Fruit fly (Drosophila melanogaster): ENCODE measurements around the gene OdsH.
A peak's percentile ranks its signal among the peaks of the same experiment; 100 is the strongest.

The OdsH gene

DNA sequence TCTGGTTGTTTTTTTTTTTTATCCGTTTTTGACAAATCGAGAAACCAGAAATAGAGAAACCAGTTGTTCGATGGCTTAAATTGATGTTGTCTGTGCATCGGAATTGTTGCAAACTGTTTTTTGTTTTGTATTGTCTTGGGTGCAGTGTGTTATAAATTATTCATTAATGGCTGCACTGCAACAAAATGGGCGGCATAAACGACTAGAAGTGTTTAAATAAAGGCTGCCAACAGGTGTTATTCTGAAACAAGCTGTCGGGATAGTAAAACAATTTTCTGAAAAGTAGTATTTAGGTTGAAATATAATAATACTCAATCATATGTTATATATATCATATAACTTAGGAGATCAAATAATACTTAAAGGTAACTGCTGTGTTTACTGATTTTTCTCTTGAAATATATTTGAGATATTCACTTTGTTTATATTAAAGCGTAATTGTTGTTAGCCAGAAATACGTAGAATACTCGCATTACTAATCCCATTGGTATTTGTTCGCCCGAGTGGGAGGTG lies 45.7 kb downstream of the OdsH start:
- TF ChIP-seq Max (GFP tag; optimal IDR thresholded peaks at IDR 0.05) (no peak), Stat92E (GFP tag; optimal IDR thresholded peaks at IDR 0.05) (no peak), Sox102F (GFP tag; optimal IDR thresholded peaks at IDR 0.05) (peak; percentile 6), Poxn (GFP tag; IDR thresholded peaks at IDR 0.05) (no peak), scrt (GFP tag; optimal IDR thresholded peaks at IDR 0.05) (no peak), vvl (GFP tag; IDR thresholded peaks at IDR 0.05) (peak; percentile 72), CG1529 (GFP tag; optimal IDR thresholded peaks at IDR 0.05) (no peak), al (GFP tag; IDR thresholded peaks at IDR 0.05) (no peak), CG31224 (GFP tag; IDR thresholded peaks at IDR 0.05) (no peak), Doc3 (GFP tag; IDR thresholded peaks at IDR 0.05; ENCODE audit: partially characterized antibody) (no peak), trh (GFP tag; optimal IDR thresholded peaks at IDR 0.05) (no peak), Hr3 (GFP tag; optimal IDR thresholded peaks at IDR 0.05) (no peak), NC2α (GFP tag; optimal IDR thresholded peaks at IDR 0.05) (no peak), CG10565 (GFP tag; optimal IDR thresholded peaks at IDR 0.05) (no peak), zf30C (GFP tag; optimal IDR thresholded peaks at IDR 0.05) (peak; percentile 42), sens (GFP tag) (peak; percentile 3), Fer2 (tag; optimal IDR thresholded peaks at IDR 0.05) (no peak), HLH54F (GFP tag; optimal IDR thresholded peaks at IDR 0.05) (no peak), CG15011 (GFP tag; optimal IDR thresholded peaks at IDR 0.05) (no peak), ind (GFP tag; optimal IDR thresholded peaks at IDR 0.05) (no peak), Drgx (GFP tag; IDR thresholded peaks at IDR 0.05) (0 out of 2 replicates have a peak, but pooled peaks have one; percentile 9), Mes4 (GFP tag; optimal IDR thresholded peaks at IDR 0.05) (no peak), croc (GFP tag; conservative IDR thresholded peaks at IDR 0.05) (no peak), Blimp-1 (GFP tag; optimal IDR thresholded peaks at IDR 0.05) (no peak), lov (optimal IDR thresholded peaks at IDR 0.05) (no peak), lov (GFP tag; IDR thresholded peaks at IDR 0.05) (no peak), ara (GFP tag; IDR thresholded peaks at IDR 0.05) (no peak), CG17361 (GFP tag; IDR thresholded peaks at IDR 0.05) (no peak)

DNA sequence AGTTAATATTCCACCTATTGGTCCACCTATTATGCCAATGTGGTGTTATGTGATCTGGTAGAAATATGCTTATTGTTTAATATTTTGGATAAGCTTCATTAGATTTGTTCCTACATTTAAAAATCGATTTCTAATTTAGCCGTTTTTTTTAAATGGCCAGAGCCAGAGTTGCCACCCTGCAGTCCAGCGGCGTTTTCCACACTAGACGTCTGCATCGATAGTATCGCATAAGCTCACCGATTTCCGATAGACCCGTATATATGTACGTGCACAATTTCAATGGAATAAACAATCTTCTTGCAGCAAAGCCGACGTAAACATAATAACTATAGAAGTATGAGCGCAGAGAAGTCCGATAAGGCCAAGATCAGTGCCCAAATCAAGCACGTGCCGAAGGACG lies 51.1 kb downstream of the OdsH start, which contains the start of gene Taf9:
Taf9 (plus strand) TSS at position 239 of the 400 bp plus-strand sequence.
- TF ChIP-seq CG15696 (tag; optimal IDR thresholded peaks at IDR 0.05) (no peak), Dref (GFP tag; IDR thresholded peaks at IDR 0.05) (peak; percentile 95), Nf-YB (GFP tag; optimal IDR thresholded peaks at IDR 0.05) (no peak), sug (tag; optimal IDR thresholded peaks at IDR 0.05) (no peak), CG6272 (GFP tag; IDR thresholded peaks at IDR 0.05) (no peak), trh (GFP tag; optimal IDR thresholded peaks at IDR 0.05) (no peak), CG18599 (GFP tag; optimal IDR thresholded peaks at IDR 0.05) (no peak), tap (tag; optimal IDR thresholded peaks at IDR 0.05) (no peak), Kr (GFP tag; optimal IDR thresholded peaks at IDR 0.05) (no peak), CG17328 (GFP tag; IDR thresholded peaks at IDR 0.05) (no peak), E2f1 (GFP tag; IDR thresholded peaks at IDR 0.05) (no peak), luna (GFP tag; optimal IDR thresholded peaks at IDR 0.05) (no peak), chif (GFP tag; optimal IDR thresholded peaks at IDR 0.05) (no peak), Sry-δ (GFP tag; optimal IDR thresholded peaks at IDR 0.05) (peak; percentile 75), kah (GFP tag; optimal IDR thresholded peaks at IDR 0.05) (no peak), CG33213 (GFP tag; optimal IDR thresholded peaks at IDR 0.05) (no peak), ind (GFP tag; optimal IDR thresholded peaks at IDR 0.05) (no peak), maf-S (GFP tag; optimal IDR thresholded peaks at IDR 0.05) (no peak), psq (GFP tag; optimal IDR thresholded peaks at IDR 0.05) (no peak), fd102C (GFP tag; optimal IDR thresholded peaks at IDR 0.05) (no peak), fd64A (GFP tag; optimal IDR thresholded peaks at IDR 0.05) (no peak), peb (GFP tag; IDR thresholded peaks at IDR 0.05) (no peak), Dll (GFP tag; IDR thresholded peaks at IDR 0.05; ENCODE audit: partially characterized antibody) (peak; percentile 85), CG14710 (tag; optimal IDR thresholded peaks at IDR 0.05) (peak; percentile 29), Stat92E (GFP tag; optimal IDR thresholded peaks at IDR 0.05) (peak in 1 of 3 experiments; percentile 0), CG8388 (GFP tag; optimal IDR thresholded peaks at IDR 0.05) (no peak), CG1603 (tag; optimal IDR thresholded peaks at IDR 0.05) (peak; percentile 56)
